Worm (Caenorhabditis elegans): Measurements from ENCODE around the gene sel-11.

- no peak for TF ChIP-seq aly-2 (tag; optimal IDR thresholded peaks at IDR 0.05)
- TF ChIP-seq php-3 (GFP tag; IDR thresholded peaks at IDR 0.05), result peak; percentile 58; the same call in 1 of the 2 replicates
- TF ChIP-seq nhr-237 (tag; optimal IDR thresholded peaks at IDR 0.05), result no peak
- no peak for TF ChIP-seq dve-1 (tag; optimal IDR thresholded peaks at IDR 0.05; ENCODE audit: insufficient read depth)
- TF ChIP-seq lsy-2 (tag; optimal IDR thresholded peaks at IDR 0.05), result peak in 1 of 2 experiments; percentile 24
- no peak for TF ChIP-seq zag-1 (tag; optimal IDR thresholded peaks at IDR 0.05)
- TF ChIP-seq lin-1 (GFP tag; IDR thresholded peaks at IDR 0.05), result no peak
- TF ChIP-seq mep-1 (tag; optimal IDR thresholded peaks at IDR 0.05), result peak; percentile 48
- TF ChIP-seq nhr-28 (tag; optimal IDR thresholded peaks at IDR 0.05), result no peak
- no peak for TF ChIP-seq skn-1 (tag; optimal IDR thresholded peaks at IDR 0.05)
- no peak for TF ChIP-seq unc-62 (GFP tag; optimal IDR thresholded peaks at IDR 0.05 in 1 of 2)
- TF ChIP-seq unc-62 (tag; optimal IDR thresholded peaks at IDR 0.05), result no peak
- no peak for TF ChIP-seq ama-1 (optimal IDR thresholded peaks at IDR 0.05)
Measured at ce11 chrV:11817263-11817726, 50.2 kb downstream of the sel-11 start.

Measured in whole organism, L4 larva.